Fruit fly (Drosophila melanogaster) whole organism, pupa: ENCODE results near the gene Prosbeta3.

Experiments used
- CG10348 ChIP-seq: fragments of 200-800 bp; sonication (Bioruptor generic); IDR thresholded peaks from 2 replicates; pipeline ENCODE4 v1.3.6; 2022; ENCODE audit warnings: missing biosample characterization, missing genetic modification characterization
- CG12605 ChIP-seq: fragments of 200-800 bp; sonication (Bioruptor generic); IDR thresholded peaks from 2 replicates; pipeline ENCODE4 v1.3.6; 2022; ENCODE audit warnings: missing biosample characterization, missing genetic modification characterization
- CG13204 ChIP-seq: fragments of 200-800 bp; sonication (Bioruptor generic); optimal IDR thresholded peaks from 2 replicates; lab custom pipeline; 2018; ENCODE audit warnings: missing biosample characterization, mild to moderate bottlenecking, missing genetic modification characterization, moderate library complexity
- CG14655 ChIP-seq: fragments of 200-800 bp; sonication (Bioruptor generic); optimal IDR thresholded peaks from 3 replicates; lab custom pipeline; 2017; ENCODE audit warnings: mild to moderate bottlenecking, missing biosample characterization, missing genetic modification reagents, missing genetic modification characterization
- CG15710 ChIP-seq: fragments of 200-800 bp; sonication (Bioruptor generic); optimal IDR thresholded peaks from 2 replicates; lab custom pipeline; 2018; ENCODE audit warnings: missing biosample characterization, mild to moderate bottlenecking, missing genetic modification characterization, moderate library complexity
- CG17806 ChIP-seq: fragments of 200-800 bp; sonication (Bioruptor generic); optimal IDR thresholded peaks from 2 replicates; lab custom pipeline; 2018; ENCODE audit warnings: missing biosample characterization, mild to moderate bottlenecking, missing genetic modification characterization, moderate library complexity
- CG32121 ChIP-seq: fragments of 200-800 bp; sonication (Bioruptor generic); IDR thresholded peaks from 2 replicates; pipeline ENCODE4 v1.3.6; 2022; ENCODE audit warnings: missing biosample characterization, missing genetic modification characterization
- CG34367 ChIP-seq: fragments of 200-800 bp; sonication (Bioruptor generic); optimal IDR thresholded peaks from 2 replicates; lab custom pipeline; 2018; ENCODE audit warnings: missing biosample characterization, mild to moderate bottlenecking, missing genetic modification characterization
- CG4496 ChIP-seq: fragments of 200-800 bp; sonication (Bioruptor generic); IDR thresholded peaks from 3 replicates; pipeline ENCODE4 v1.3.6; 2022; ENCODE audit warnings: missing biosample characterization, missing genetic modification characterization
- CG8159 ChIP-seq: fragments of 200-800 bp; sonication (Bioruptor generic); optimal IDR thresholded peaks from 3 replicates; lab custom pipeline; 2018; ENCODE audit warnings: missing biosample characterization, mild to moderate bottlenecking, missing genetic modification characterization, moderate library complexity
- CG8301 ChIP-seq: fragments of 200-800 bp; sonication (Bioruptor generic); optimal IDR thresholded peaks from 2 replicates; lab custom pipeline; 2018; ENCODE audit warnings: missing biosample characterization, mild to moderate bottlenecking, missing genetic modification characterization
- CG9948 ChIP-seq: fragments of 200-800 bp; sonication (Bioruptor generic); optimal IDR thresholded peaks from 2 replicates; lab custom pipeline; 2018; ENCODE audit warnings: missing biosample characterization, mild to moderate bottlenecking, missing genetic modification characterization, moderate library complexity
- D1 ChIP-seq: fragments of 200-800 bp; sonication (Bioruptor generic); optimal IDR thresholded peaks from 2 replicates; lab custom pipeline; 2018; ENCODE audit warnings: missing biosample characterization, mild to moderate bottlenecking, missing genetic modification characterization, moderate library complexity
- EcR ChIP-seq: fragments of 200-800 bp; sonication (Bioruptor generic); optimal IDR thresholded peaks from 3 replicates; lab custom pipeline; 2019; ENCODE audit warnings: missing biosample characterization, missing genetic modification characterization, mild to moderate bottlenecking, moderate library complexity, missing genetic modification reagents
- Ets98B ChIP-seq: fragments of 200-800 bp; sonication (Bioruptor generic); IDR thresholded peaks from 2 replicates; pipeline ENCODE4 v1.3.6; 2022; ENCODE audit warnings: missing biosample characterization, missing genetic modification characterization
- Pif1A ChIP-seq: fragments of 200-800 bp; sonication (Bioruptor generic); optimal IDR thresholded peaks from 3 replicates; lab custom pipeline; 2016; ENCODE audit warnings: missing biosample characterization, missing genetic modification characterization
- Pif1B ChIP-seq: fragments of 200-800 bp; sonication (Bioruptor generic); optimal IDR thresholded peaks from 3 replicates; lab custom pipeline; 2016; ENCODE audit warnings: missing biosample characterization, missing genetic modification characterization
- Snoo ChIP-seq: fragments of 200-800 bp; sonication (Bioruptor generic); optimal IDR thresholded peaks from 3 replicates; lab custom pipeline; 2017; ENCODE audit warnings: missing biosample characterization, mild to moderate bottlenecking, missing genetic modification characterization, inconsistent platforms
- fd96Ca ChIP-seq: fragments of 200-800 bp; sonication (Bioruptor generic); IDR thresholded peaks from 3 replicates; pipeline ENCODE4 v1.3.6; 2022; ENCODE audit warnings: missing biosample characterization, missing genetic modification characterization
- gl ChIP-seq: fragments of 200-800 bp; sonication (Bioruptor generic); optimal IDR thresholded peaks from 2 replicates; lab custom pipeline; 2018; ENCODE audit warnings: missing biosample characterization, mild to moderate bottlenecking, missing genetic modification characterization
- rn ChIP-seq: fragments of 200-800 bp; sonication (Bioruptor generic); IDR thresholded peaks from 2 replicates; pipeline ENCODE4 v1.3.6; 2022; ENCODE audit warnings: missing biosample characterization, missing genetic modification characterization

The Prosbeta3 gene

DNA sequence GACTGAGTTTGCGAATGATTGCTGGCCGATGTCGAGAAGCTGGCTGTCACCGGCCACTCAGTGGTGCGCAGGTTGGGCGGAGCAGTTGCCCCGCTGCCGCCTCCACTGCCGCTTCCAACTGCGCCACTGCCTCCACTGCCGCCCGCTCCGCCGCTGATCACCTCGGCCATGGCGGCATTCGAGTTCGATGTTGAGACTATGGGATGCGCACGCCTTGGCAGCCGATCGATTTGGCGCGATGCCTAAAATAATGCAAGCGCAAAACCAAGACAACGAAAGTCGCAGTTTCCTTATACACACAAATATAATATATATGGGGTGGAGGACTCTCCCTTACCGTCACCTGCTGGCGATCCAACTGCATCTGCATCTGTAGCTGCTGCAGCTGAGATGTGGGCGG is 5.7 kb upstream of the Prosbeta3 start:
- TF ChIP-seq CG32121 (GFP tag; lab: Robert Waterston, UW) (peak; percentile 85), Pif1A (GFP tag; lab: Kevin White, UChicago) (no peak), Pif1B (GFP tag; lab: Kevin White, UChicago) (no peak), fd96Ca (GFP tag; lab: Robert Waterston, UW) (0 out of 3 replicates have a peak, but pooled peaks have one; percentile 31)

- peak; percentile 34; the same call in 1 of the 3 replicates for TF ChIP-seq CG4496 (GFP tag; lab: Robert Waterston, UW)
- TF ChIP-seq CG14655 (GFP tag; lab: Kevin White, UChicago), result no peak
- TF ChIP-seq Snoo (tag; lab: Kevin White, UChicago), result no peak
- no peak for TF ChIP-seq CG12605
- no peak for TF ChIP-seq CG10348 (GFP tag; lab: Robert Waterston, UW)
- no peak for TF ChIP-seq EcR
- TF ChIP-seq CG32121 (GFP tag; lab: Robert Waterston, UW), result peak; percentile 89
- TF ChIP-seq Pif1A (GFP tag; lab: Kevin White, UChicago), result no peak
- no peak for TF ChIP-seq CG17806 (tag; lab: Kevin White, UChicago)
- no peak for TF ChIP-seq CG9948
- TF ChIP-seq CG8301 (tag; lab: Kevin White, UChicago), result no peak
- TF ChIP-seq Ets98B (GFP tag; lab: Robert Waterston, UW), result peak; percentile 48; the same call in 1 of the 2 replicates
- no peak for TF ChIP-seq gl (tag; lab: Kevin White, UChicago)
- no peak for TF ChIP-seq CG34367 (tag; lab: Kevin White, UChicago)
- TF ChIP-seq rn, result no peak
- no peak for TF ChIP-seq CG8159
- peak; percentile 60; the same call in 2 of the 3 replicates for TF ChIP-seq fd96Ca (GFP tag; lab: Robert Waterston, UW)
- no peak for TF ChIP-seq Pif1B (GFP tag; lab: Kevin White, UChicago)
Observed at dm6 chr3R:9010695-9011094, 4.7 kb upstream of the Prosbeta3 start.

- TF ChIP-seq D1 (tag; lab: Kevin White, UChicago), result no peak
- TF ChIP-seq CG13204, result no peak
- TF ChIP-seq CG12605, result no peak
- TF ChIP-seq rn, result no peak
- TF ChIP-seq EcR, result peak; percentile 9
- TF ChIP-seq CG8159, result no peak
- TF ChIP-seq Pif1A (GFP tag; lab: Kevin White, UChicago), result no peak
- TF ChIP-seq CG14655 (GFP tag; lab: Kevin White, UChicago), result no peak
- TF ChIP-seq CG15710, result peak; percentile 26
- TF ChIP-seq gl (tag; lab: Kevin White, UChicago), result peak; percentile 1
Observed at dm6 chr3R:9008202-9008601, 2.2 kb upstream of the Prosbeta3 start, which contains the start of gene CG11983. CG11983 (plus strand) TSS chr3R:9008321.

DNA sequence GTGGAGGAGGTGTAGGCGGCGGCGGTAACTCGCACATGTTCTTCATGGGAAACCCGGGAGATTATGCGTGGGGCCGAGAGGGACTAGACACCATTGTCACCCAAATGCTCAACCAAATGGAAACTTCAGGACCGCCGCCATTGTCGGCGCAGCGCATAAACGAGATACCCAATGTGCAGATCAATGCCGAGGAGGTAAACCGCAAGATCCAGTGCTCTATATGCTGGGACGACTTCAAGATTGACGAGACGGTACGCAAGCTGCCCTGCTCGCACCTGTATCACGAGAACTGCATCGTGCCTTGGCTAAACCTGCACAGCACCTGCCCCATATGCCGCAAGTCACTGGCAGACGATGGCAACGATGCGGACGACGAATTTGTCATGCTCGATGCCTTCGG is 1.2 kb upstream of the Prosbeta3 start:
- TF ChIP-seq rn, result no peak
- no peak for TF ChIP-seq Pif1B (GFP tag; lab: Kevin White, UChicago)
- no peak for TF ChIP-seq CG9948
- no peak for TF ChIP-seq CG34367 (tag; lab: Kevin White, UChicago)
- no peak for TF ChIP-seq CG4496 (GFP tag; lab: Robert Waterston, UW)
- TF ChIP-seq Pif1A (GFP tag; lab: Kevin White, UChicago), result no peak
- TF ChIP-seq CG17806 (tag; lab: Kevin White, UChicago), result no peak
- TF ChIP-seq CG32121 (GFP tag; lab: Robert Waterston, UW), result no peak
- TF ChIP-seq gl (tag; lab: Kevin White, UChicago), result no peak
- no peak for TF ChIP-seq CG10348 (GFP tag; lab: Robert Waterston, UW)
- TF ChIP-seq Snoo (tag; lab: Kevin White, UChicago), result no peak
- TF ChIP-seq CG8159, result no peak
- TF ChIP-seq EcR, result no peak
- no peak for TF ChIP-seq CG15710

- no peak for TF ChIP-seq CG14655 (GFP tag; lab: Kevin White, UChicago)
- TF ChIP-seq CG12605, result no peak
- TF ChIP-seq CG9948, result no peak
- TF ChIP-seq Snoo (tag; lab: Kevin White, UChicago), result no peak
- no peak for TF ChIP-seq Pif1B (GFP tag; lab: Kevin White, UChicago)
- TF ChIP-seq CG4496 (GFP tag; lab: Robert Waterston, UW), result no peak
- no peak for TF ChIP-seq fd96Ca (GFP tag; lab: Robert Waterston, UW)
- TF ChIP-seq D1 (tag; lab: Kevin White, UChicago), result no peak
- no peak for TF ChIP-seq gl (tag; lab: Kevin White, UChicago)
- TF ChIP-seq CG17806 (tag; lab: Kevin White, UChicago), result no peak
- TF ChIP-seq rn, result no peak
- TF ChIP-seq, all 21 proteins: peak for 0
Observed at dm6 chr3R:9003600-9004223, 2.3 kb downstream of the Prosbeta3 start, which contains the start of the genes CG31100 and CG11980. CG31100 (minus strand) TSS chr3R:9003650. CG11980 (plus strand) TSS chr3R:9004017.

dm6 chr3R:9002542-9002941 is 3.5 kb downstream of the Prosbeta3 start:
- TF ChIP-seq Pif1A (GFP tag; lab: Kevin White, UChicago) (no peak), rn (no peak), CG32121 (GFP tag; lab: Robert Waterston, UW) (no peak), fd96Ca (GFP tag; lab: Robert Waterston, UW) (no peak), CG17806 (tag; lab: Kevin White, UChicago) (no peak), CG34367 (tag; lab: Kevin White, UChicago) (no peak), CG12605 (no peak)
